Worm (Caenorhabditis elegans) whole organism, early embryonic: Measurements from ENCODE around the gene swsn-7.

Source experiments
- B0310.2 ChIP-seq: sonication (generic microtip); optimal IDR thresholded peaks from 2 replicates; lab custom pipeline; 2016; ENCODE audit warnings: mild to moderate bottlenecking, missing genetic modification characterization, missing compliant biosample characterization
- F13C5.2 ChIP-seq: sonication (generic microtip); optimal IDR thresholded peaks from 2 replicates; lab custom pipeline; 2017; ENCODE audit warnings: mild to moderate bottlenecking, missing genetic modification characterization, inconsistent platforms, missing compliant biosample characterization
- aly-1 ChIP-seq: sonication (generic microtip); optimal IDR thresholded peaks from 2 replicates; lab custom pipeline; 2016; ENCODE audit warnings: missing genetic modification characterization, missing compliant biosample characterization
- ama-1 ChIP-seq: fragments of 150-350 bp; optimal IDR thresholded peaks from 2 replicates; lab custom pipeline; 2014
- ceh-13 ChIP-seq: fragments of 200-800 bp; sonication (Bioruptor generic); optimal IDR thresholded peaks from 2 replicates; lab custom pipeline; 2018; ENCODE audit warnings: mild to moderate bottlenecking, missing genetic modification characterization, missing compliant biosample characterization
- ceh-36 ChIP-seq: sonication (generic microtip); optimal IDR thresholded peaks from 2 replicates; lab custom pipeline; 2016; ENCODE audit warnings: missing genetic modification characterization, inconsistent platforms, missing compliant biosample characterization
- ets-7 ChIP-seq: sonication (generic microtip); optimal IDR thresholded peaks from 2 replicates; lab custom pipeline; 2016; ENCODE audit warnings: missing genotype, missing genetic modification characterization, missing compliant biosample characterization
- flt-1 ChIP-seq: fragments of 200-800 bp; sonication (Bioruptor generic); IDR thresholded peaks from 2 replicates; pipeline ENCODE4 v1.3.6; 2022; ENCODE audit warnings: missing genetic modification characterization, missing compliant biosample characterization
- hmbx-1 ChIP-seq: sonication (generic microtip); optimal IDR thresholded peaks from 2 replicates; lab custom pipeline; 2016; ENCODE audit warnings: mild to moderate bottlenecking, missing genetic modification characterization, missing compliant biosample characterization
- hmg-4 ChIP-seq: fragments of 200-800 bp; sonication (Bioruptor generic); optimal IDR thresholded peaks from 2 replicates; lab custom pipeline; 2018; ENCODE audit warnings: mild to moderate bottlenecking, missing genetic modification characterization, missing compliant biosample characterization
- hnd-1 ChIP-seq: sonication (generic microtip); optimal IDR thresholded peaks from 2 replicates; lab custom pipeline; 2016; ENCODE audit warnings: missing genetic modification characterization, missing compliant biosample characterization
- pes-1 ChIP-seq: fragments of 200-800 bp; sonication (Bioruptor generic); IDR thresholded peaks from 2 replicates; pipeline ENCODE4 v1.3.6; 2022; ENCODE audit warnings: missing genetic modification reagents, missing genetic modification characterization, missing compliant biosample characterization
- scrt-1 ChIP-seq: fragments of 200-800 bp; sonication (Bioruptor generic); IDR thresholded peaks from 2 replicates; pipeline ENCODE4 v1.3.6; 2022; ENCODE audit warnings: missing genetic modification characterization, missing compliant biosample characterization
- sea-1 ChIP-seq: fragments of 200-800 bp; sonication (Bioruptor generic); conservative IDR thresholded peaks from 2 replicates; pipeline ENCODE4 v1.3.6; 2022; ENCODE audit warnings: missing genetic modification characterization, missing compliant biosample characterization
- tbx-11 ChIP-seq: fragments of 200-800 bp; sonication (Bioruptor generic); IDR thresholded peaks from 2 replicates; pipeline ENCODE4 v1.3.6; 2022; ENCODE audit warnings: missing genetic modification characterization, missing compliant biosample characterization
- tbx-37 ChIP-seq: fragments of 200-800 bp; sonication (Bioruptor generic); conservative IDR thresholded peaks from 2 replicates; pipeline ENCODE4 v1.3.6; 2022; ENCODE audit warnings: missing genetic modification reagents, missing genetic modification characterization, missing compliant biosample characterization
- tra-4 ChIP-seq: sonication (generic microtip); optimal IDR thresholded peaks from 2 replicates; lab custom pipeline; 2017; ENCODE audit warnings: missing genetic modification characterization, missing compliant biosample characterization

Gene swsn-7

ce11 chrII:8034617-8035016 is 7.1 kb upstream of the swsn-7 start:
- TF ChIP-seq ets-7 (tag; lab: Kevin White, UChicago) (no peak), ceh-13 (no peak)

DNA sequence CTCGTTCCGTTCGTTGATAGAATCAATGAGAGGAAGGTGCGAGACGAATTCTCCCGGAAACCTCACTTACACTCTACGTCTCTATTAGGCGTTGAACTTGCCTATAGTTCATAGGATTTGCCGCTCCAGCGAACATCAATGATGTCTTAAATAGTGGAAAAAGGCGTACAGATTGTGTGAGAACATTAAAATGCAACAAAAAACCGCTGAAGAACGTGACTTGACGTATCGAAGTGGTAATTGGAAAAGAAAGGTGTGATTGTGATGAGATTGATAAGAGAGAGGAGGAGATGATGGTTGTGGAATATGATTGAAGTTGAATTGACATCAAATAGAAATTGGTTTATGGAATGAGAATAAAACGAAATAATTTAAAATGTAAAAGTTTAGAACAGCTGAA is 6.4 kb upstream of the swsn-7 start:
- TF ChIP-seq tbx-11 (GFP tag; lab: Robert Waterston, UW) (no peak), aly-1 (no peak), tra-4 (no peak), pes-1 (GFP tag; lab: Robert Waterston, UW) (no peak), B0310.2 (tag; lab: Kevin White, UChicago) (no peak), hmbx-1 (tag; lab: Kevin White, UChicago) (no peak), ceh-36 (no peak), tbx-37 (no peak), ets-7 (tag; lab: Kevin White, UChicago) (no peak), ceh-13 (no peak), F13C5.2 (tag; lab: Kevin White, UChicago) (no peak), hmg-4 (GFP tag; lab: Kevin White, UChicago) (no peak), flt-1 (GFP tag; lab: Robert Waterston, UW) (no peak), scrt-1 (no peak), ama-1 (lab: Kevin White, UChicago) (no peak), hnd-1 (tag; lab: Kevin White, UChicago) (no peak), sea-1 (GFP tag; lab: Robert Waterston, UW) (no peak)

DNA sequence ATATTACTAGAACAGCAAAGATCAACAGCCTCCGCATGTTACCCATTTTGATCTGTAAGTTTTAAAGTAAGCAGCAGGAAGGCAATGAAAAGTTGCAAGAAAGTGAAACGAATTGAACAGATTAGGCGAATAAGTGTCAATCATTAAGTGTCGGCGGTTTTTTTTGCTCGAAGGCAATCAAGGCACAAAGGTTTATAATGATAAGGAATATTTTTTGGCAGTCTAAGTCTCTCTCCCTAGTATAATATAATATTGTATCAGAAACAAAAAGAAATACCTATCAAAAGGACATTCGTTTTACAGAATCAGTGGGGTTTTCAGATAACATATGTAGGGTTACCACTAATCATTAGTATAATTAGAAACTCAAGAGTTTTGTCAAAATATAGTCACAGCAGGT is 5.1 kb upstream of the swsn-7 start, which contains the start of gene nrf-6:
nrf-6 (minus strand) TSS at position 52 of the 400 bp plus-strand sequence.
- TF ChIP-seq tbx-37 = no peak
- no peak for TF ChIP-seq aly-1
- TF ChIP-seq hnd-1 (tag; lab: Kevin White, UChicago) = no peak
- no peak for TF ChIP-seq ceh-13
- no peak for TF ChIP-seq F13C5.2 (tag; lab: Kevin White, UChicago)
- no peak for TF ChIP-seq ceh-36
- no peak for TF ChIP-seq sea-1 (GFP tag; lab: Robert Waterston, UW)
- TF ChIP-seq pes-1 (GFP tag; lab: Robert Waterston, UW) = no peak
- TF ChIP-seq hmg-4 (GFP tag; lab: Kevin White, UChicago) = no peak
- TF ChIP-seq scrt-1 = no peak
- no peak for TF ChIP-seq B0310.2 (tag; lab: Kevin White, UChicago)
- TF ChIP-seq tbx-11 (GFP tag; lab: Robert Waterston, UW) = no peak
- TF ChIP-seq ets-7 (tag; lab: Kevin White, UChicago) = no peak
- TF ChIP-seq flt-1 (GFP tag; lab: Robert Waterston, UW) = no peak
- TF ChIP-seq ama-1 (lab: Kevin White, UChicago) = no peak
- no peak for TF ChIP-seq tra-4
- TF ChIP-seq hmbx-1 (tag; lab: Kevin White, UChicago) = no peak

DNA sequence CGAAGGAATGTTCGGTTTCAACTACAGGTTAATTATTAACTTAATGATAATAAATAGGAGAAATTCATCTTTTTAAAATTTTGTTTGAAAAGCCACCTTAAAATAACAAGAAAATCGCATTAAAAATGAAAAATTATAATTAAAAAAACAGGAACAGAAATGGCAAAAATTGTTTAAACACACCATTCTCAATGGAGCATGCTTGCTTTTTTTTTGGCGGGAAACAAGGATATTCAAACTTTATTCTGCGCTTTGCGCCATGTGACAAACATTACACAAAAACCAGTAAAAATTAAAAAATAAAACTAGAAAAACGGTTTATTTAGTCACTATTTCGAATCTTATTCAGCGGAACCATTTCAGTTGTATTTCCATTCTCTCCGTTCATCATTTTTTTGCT is 1.2 kb upstream of the swsn-7 start:
- TF ChIP-seq tbx-37 = no peak
- no peak for TF ChIP-seq aly-1
- no peak for TF ChIP-seq F13C5.2 (tag; lab: Kevin White, UChicago)
- TF ChIP-seq hmbx-1 (tag; lab: Kevin White, UChicago) = no peak
- no peak for TF ChIP-seq B0310.2 (tag; lab: Kevin White, UChicago)
- TF ChIP-seq scrt-1 = no peak
- TF ChIP-seq hmg-4 (GFP tag; lab: Kevin White, UChicago) = no peak
- TF ChIP-seq tbx-11 (GFP tag; lab: Robert Waterston, UW) = no peak
- TF ChIP-seq ceh-36 = no peak
- no peak for TF ChIP-seq ets-7 (tag; lab: Kevin White, UChicago)

- TF ChIP-seq tra-4 (no peak), ceh-36 (no peak), sea-1 (GFP tag; lab: Robert Waterston, UW) (no peak; the same call in 1 of the 2 replicates), hnd-1 (tag; lab: Kevin White, UChicago) (no peak), hmg-4 (GFP tag; lab: Kevin White, UChicago) (peak; percentile 95), aly-1 (peak; percentile 80), ets-7 (tag; lab: Kevin White, UChicago) (peak; percentile 35), scrt-1 (peak; percentile 59; the same call in 1 of the 2 replicates), B0310.2 (tag; lab: Kevin White, UChicago) (peak; percentile 26), tbx-37 (no peak), tbx-11 (GFP tag; lab: Robert Waterston, UW) (no peak), ama-1 (lab: Kevin White, UChicago) (no peak), F13C5.2 (tag; lab: Kevin White, UChicago) (peak; percentile 63), pes-1 (GFP tag; lab: Robert Waterston, UW) (peak; percentile 24; the same call in 1 of the 2 replicates), ceh-13 (no peak), flt-1 (GFP tag; lab: Robert Waterston, UW) (no peak), hmbx-1 (tag; lab: Kevin White, UChicago) (no peak)
Observed at ce11 chrII:8028246-8028694, 707 bp upstream of the swsn-7 start.

ce11 chrII:8022461-8022860 is 5.1 kb downstream of the swsn-7 start, which contains the start of gene hda-2:
hda-2 (minus strand) TSS chrII:8022561.
- TF ChIP-seq sea-1 (GFP tag; lab: Robert Waterston, UW) (no peak), tbx-37 (no peak), ama-1 (lab: Kevin White, UChicago) (no peak), ceh-36 (no peak)

DNA sequence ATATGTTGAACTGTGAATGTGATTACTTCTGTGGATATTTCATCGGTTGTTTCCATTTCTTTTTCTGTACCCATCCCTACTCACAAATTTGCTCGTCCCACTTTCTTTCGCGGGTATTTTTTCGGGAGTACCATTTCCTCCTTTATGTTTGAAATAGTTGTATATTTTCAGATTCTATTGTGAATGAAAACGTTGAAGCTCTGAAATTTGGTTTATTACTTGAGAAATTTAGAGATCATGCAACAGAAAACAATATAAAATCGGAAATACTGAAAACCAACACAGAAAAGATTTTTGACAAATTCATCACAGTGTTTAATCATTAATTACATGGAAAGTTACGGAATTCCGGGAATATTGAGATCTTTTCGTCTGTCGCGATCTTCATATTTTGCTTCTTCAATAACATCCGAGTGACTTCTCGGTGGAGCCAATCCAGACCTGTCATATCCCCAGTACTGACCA is 7.0 kb downstream of the swsn-7 start:
- TF ChIP-seq aly-1 = no peak
- TF ChIP-seq hmbx-1 (tag; lab: Kevin White, UChicago) = no peak

ce11 chrII:8017380-8017779 is 10.2 kb downstream of the swsn-7 start, which contains the start of gene zyg-11:
zyg-11 (plus strand) TSS chrII:8017680.
- TF ChIP-seq flt-1 (GFP tag; lab: Robert Waterston, UW) (no peak), ets-7 (tag; lab: Kevin White, UChicago) (no peak), F13C5.2 (tag; lab: Kevin White, UChicago) (no peak), pes-1 (GFP tag; lab: Robert Waterston, UW) (no peak), sea-1 (GFP tag; lab: Robert Waterston, UW) (no peak), tbx-37 (no peak), hmg-4 (GFP tag; lab: Kevin White, UChicago) (no peak), aly-1 (no peak), ceh-13 (no peak), tra-4 (no peak), ama-1 (lab: Kevin White, UChicago) (no peak), hnd-1 (tag; lab: Kevin White, UChicago) (no peak), scrt-1 (no peak), ceh-36 (no peak)
